Worm (Caenorhabditis elegans) whole organism, young adult: ENCODE results near the gene F28B4.4.

Experiments used
- F52B5.7 ChIP-seq: sonication (generic microtip); optimal IDR thresholded peaks from 2 replicates; lab custom pipeline; 2016; ENCODE audit warnings: mild to moderate bottlenecking, missing genetic modification characterization, missing compliant biosample characterization
- ama-1 ChIP-seq, 3 experiments: fragments of 150-350 bp in 1 of 3; sonication (generic microtip) in 2 of 3; optimal IDR thresholded peaks; 2 replicates each; lab custom pipeline; 2014 to 2018; ENCODE audit warnings: missing biosample characterization in 2 of 3, missing genetic modification characterization in 2 of 3, missing genetic modification reagents in 2 of 3
- dpl-1 ChIP-seq: fragments of 150-350 bp; optimal IDR thresholded peaks from 2 replicates; lab custom pipeline; 2014; ENCODE audit warnings: missing biosample characterization, missing genetic modification reagents, missing genetic modification characterization
- efl-1 ChIP-seq: fragments of 150-350 bp; optimal IDR thresholded peaks from 2 replicates; lab custom pipeline; 2014; ENCODE audit warnings: missing biosample characterization, missing genetic modification reagents, missing genetic modification characterization
- him-1 ChIP-seq: sonication (generic microtip); optimal IDR thresholded peaks from 2 replicates; lab custom pipeline; 2016; ENCODE audit warnings: missing genotype, missing genetic modification reagents, missing genetic modification characterization, missing compliant biosample characterization
- hlh-12 ChIP-seq: sonication (generic microtip); optimal IDR thresholded peaks from 2 replicates; lab custom pipeline; 2016; ENCODE audit warnings: missing genetic modification characterization, missing compliant biosample characterization
- madf-8 ChIP-seq: fragments of 200-800 bp; sonication (Bioruptor generic); conservative IDR thresholded peaks from 2 replicates; pipeline ENCODE4 v1.3.6; 2022; ENCODE audit warnings: missing genetic modification reagents, missing genetic modification characterization, missing compliant biosample characterization
- rcor-1 ChIP-seq: fragments of 200-800 bp; sonication (Bioruptor generic); IDR thresholded peaks from 2 replicates; pipeline ENCODE4 v1.3.6; 2022; ENCODE audit warnings: missing genetic modification reagents, missing genetic modification characterization, missing compliant biosample characterization
- snpc-4 ChIP-seq, 5 experiments: fragments of 150-350 bp in 1 of 5; sonication (generic microtip) in 4 of 5; optimal IDR thresholded peaks; 2 replicates each; lab custom pipeline; 2014 to 2018; ENCODE audit warnings: missing genetic modification characterization in 5 of 5, missing biosample characterization in 3 of 5, antibody characterized with exemption in 2 of 5, mild to moderate bottlenecking in 2 of 5, missing compliant biosample characterization in 2 of 5, missing genotype in 2 of 5, moderate library complexity in 2 of 5, missing genetic modification reagents in 1 of 5
- unc-62 ChIP-seq: fragments of 150-350 bp; optimal IDR thresholded peaks from 2 replicates; lab custom pipeline; 2014; ENCODE audit warnings: missing biosample characterization, missing genetic modification reagents, missing genetic modification characterization
- zfh-2 ChIP-seq: fragments of 200-800 bp; sonication (Bioruptor generic); conservative IDR thresholded peaks from 2 replicates; pipeline ENCODE4 v1.3.6; 2022; ENCODE audit warnings: missing genetic modification reagents, missing genetic modification characterization, missing compliant biosample characterization
- ztf-18 ChIP-seq: sonication (generic microtip); optimal IDR thresholded peaks from 2 replicates; lab custom pipeline; 2016; ENCODE audit warnings: missing genotype, mild to moderate bottlenecking, missing genetic modification characterization, missing compliant biosample characterization
- ztf-22 ChIP-seq: fragments of 200-800 bp; sonication (Bioruptor generic); optimal IDR thresholded peaks from 2 replicates; lab custom pipeline; 2018; ENCODE audit warnings: mild to moderate bottlenecking, missing genetic modification characterization, moderate library complexity, missing compliant biosample characterization

- no peak for TF ChIP-seq unc-62 (GFP tag; lab: Kevin White, UChicago)
- no peak for TF ChIP-seq him-1 (tag; lab: Kevin White, UChicago)
- TF ChIP-seq rcor-1 (GFP tag; lab: Robert Waterston, UW): no peak
- TF ChIP-seq dpl-1 (GFP tag; lab: Kevin White, UChicago): no peak
- TF ChIP-seq zfh-2 (GFP tag; lab: Robert Waterston, UW): no peak
- TF ChIP-seq madf-8: no peak
- no peak for TF ChIP-seq ztf-22
- no peak for TF ChIP-seq ztf-18
- no peak for TF ChIP-seq efl-1 (GFP tag; lab: Kevin White, UChicago)
- no peak for TF ChIP-seq hlh-12 (tag; lab: Kevin White, UChicago)
- TF ChIP-seq ama-1 (optimal IDR thresholded peaks at IDR 0.05; lab: Kevin White, UChicago): no peak
- TF ChIP-seq ama-1 (GFP tag; optimal IDR thresholded peaks at IDR 0.05; lab: Kevin White, UChicago): no peak
- no peak for TF ChIP-seq F52B5.7 (tag; lab: Kevin White, UChicago)
- no peak for TF ChIP-seq snpc-4 (GFP tag; optimal IDR thresholded peaks at IDR 0.05; lab: Kevin White, UChicago)
- TF ChIP-seq snpc-4 (tag; optimal IDR thresholded peaks at IDR 0.05; lab: Kevin White, UChicago): no peak
Measured at ce11 chrX:3256784-3257493, 47.5 kb upstream of the F28B4.4 start, which contains the start of gene lbp-3.
